Fruit fly (Drosophila melanogaster) whole organism: ENCODE measurements around the gene Pcyt1.

ENCODE experiments used
- EcR ChIP-seq, 2 experiments: fragments of >200 bp; optimal IDR thresholded peaks; 2 replicates each; lab custom pipeline; 2017; ENCODE audit warnings: missing biosample characterization in 2 of 2, missing genetic modification characterization in 2 of 2, missing genetic modification reagents in 2 of 2
- pan ChIP-seq: fragments of >200 bp; optimal IDR thresholded peaks from 2 replicates; lab custom pipeline; 2017
- usp ChIP-seq: fragments of >200 bp; optimal IDR thresholded peaks from 2 replicates; lab custom pipeline; 2017; ENCODE audit warnings: missing biosample characterization, missing genetic modification characterization, mixed read lengths

DNA sequence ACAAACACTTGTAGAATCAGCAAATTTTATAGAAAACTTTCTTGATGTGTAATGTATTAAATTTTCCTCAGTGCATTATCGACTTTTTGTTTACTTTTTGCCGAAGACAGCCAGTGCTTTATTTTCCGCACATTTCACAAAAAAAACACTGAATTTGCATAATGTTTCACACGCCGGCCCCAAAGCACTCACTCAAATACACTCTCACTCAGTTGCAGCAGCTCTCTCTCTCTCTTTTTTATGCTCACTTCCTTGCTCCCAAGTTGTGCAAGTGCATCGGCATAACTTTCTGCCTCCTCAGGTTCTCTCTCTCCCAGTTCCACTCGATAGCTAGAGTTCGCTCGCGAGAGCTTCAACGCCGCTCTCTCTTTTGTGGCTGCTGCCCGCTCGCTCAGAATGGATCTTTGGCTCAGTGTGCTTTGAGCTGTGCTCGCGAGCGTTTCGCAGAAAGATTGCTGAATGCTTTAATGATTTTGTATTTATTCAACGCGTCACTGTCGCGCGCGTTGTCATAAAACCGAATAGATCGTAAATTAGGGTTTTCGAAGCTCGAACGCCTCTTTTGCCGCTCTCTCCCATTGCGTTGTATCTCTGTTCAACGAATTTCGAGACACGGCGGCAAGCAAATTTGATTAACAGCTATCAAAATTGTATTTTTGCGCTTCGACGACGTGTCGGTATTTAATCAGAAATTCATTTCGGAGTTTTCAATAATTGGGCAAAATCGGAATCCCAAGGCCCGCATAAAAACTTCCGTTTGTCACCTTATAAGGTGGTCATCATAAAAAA, 40.6 kb downstream of the Pcyt1 start:
- TF ChIP-seq pan (lab: Kevin White, UChicago) = no peak
- no peak for TF ChIP-seq usp
- TF ChIP-seq EcR (GFP tag; optimal IDR thresholded peaks at IDR 0.05; lab: Kevin White, UChicago) = no peak
